Worm (Caenorhabditis elegans): Measurements from ENCODE around the gene Y38H6C.25.

DNA sequence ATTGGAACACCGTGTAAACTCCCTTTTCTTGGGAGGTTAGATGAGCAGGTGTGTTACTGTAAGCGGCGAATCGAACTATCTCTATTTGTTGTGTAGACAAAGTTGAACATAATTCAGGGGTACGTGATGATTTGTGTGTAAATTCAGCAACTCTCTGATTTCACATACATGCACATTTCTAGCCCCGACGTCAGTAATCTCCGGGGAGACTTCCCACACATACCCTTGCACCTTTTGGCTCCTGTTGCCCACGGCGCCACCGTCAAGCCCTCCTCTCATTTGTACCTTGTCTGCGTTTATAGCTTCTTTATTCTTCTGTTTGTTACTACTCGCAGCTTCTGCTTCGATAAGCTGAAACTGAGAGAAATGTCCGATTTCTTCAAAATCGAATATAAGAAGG, at the start of gene Y38H6C.25:
- no peak for TF ChIP-seq ama-1 (optimal IDR thresholded peaks at IDR 0.05)
- no peak for TF ChIP-seq flt-1 (GFP tag; IDR thresholded peaks at IDR 0.05)
- TF ChIP-seq scrt-1 (GFP tag; IDR thresholded peaks at IDR 0.05), result no peak
- TF ChIP-seq ceh-36 (tag; optimal IDR thresholded peaks at IDR 0.05), result no peak
